Worm (Caenorhabditis elegans) whole organism, mixed stage, embryonic: ENCODE data around the gene fbxc-20.

Source experiments
- blmp-1 ChIP-seq: fragments of 150-350 bp; optimal IDR thresholded peaks from 2 replicates; lab custom pipeline; 2014; ENCODE audit warnings: missing biosample characterization, missing genetic modification characterization
- elt-3 ChIP-seq: fragments of 150-350 bp; optimal IDR thresholded peaks from 2 replicates; lab custom pipeline; 2014; ENCODE audit warnings: missing biosample characterization, missing genetic modification characterization
- mep-1 ChIP-seq: fragments of 150-350 bp; optimal IDR thresholded peaks from 2 replicates; lab custom pipeline; 2017; ENCODE audit warnings: missing biosample characterization, missing genetic modification reagents, missing genetic modification characterization, inconsistent platforms
- nhr-12 ChIP-seq: fragments of 150-350 bp; optimal IDR thresholded peaks from 2 replicates; lab custom pipeline; 2014; ENCODE audit warnings: missing biosample characterization, missing genetic modification characterization
- nhr-76 ChIP-seq: sonication (generic microtip); optimal IDR thresholded peaks from 2 replicates; lab custom pipeline; 2017; ENCODE audit warnings: missing biosample characterization, missing genetic modification characterization
- pha-4 ChIP-seq: fragments of 150-350 bp; optimal IDR thresholded peaks from 2 replicates; lab custom pipeline; 2018; ENCODE audit warnings: missing biosample characterization, missing genetic modification reagents, missing genetic modification characterization
- snpc-4 ChIP-seq: fragments of 150-350 bp; optimal IDR thresholded peaks from 2 replicates; lab custom pipeline; 2014; ENCODE audit warnings: missing biosample characterization, missing genetic modification characterization
- unc-39 ChIP-seq: fragments of 150-350 bp; optimal IDR thresholded peaks from 2 replicates; lab custom pipeline; 2014; ENCODE audit warnings: missing biosample characterization, missing genetic modification characterization

DNA sequence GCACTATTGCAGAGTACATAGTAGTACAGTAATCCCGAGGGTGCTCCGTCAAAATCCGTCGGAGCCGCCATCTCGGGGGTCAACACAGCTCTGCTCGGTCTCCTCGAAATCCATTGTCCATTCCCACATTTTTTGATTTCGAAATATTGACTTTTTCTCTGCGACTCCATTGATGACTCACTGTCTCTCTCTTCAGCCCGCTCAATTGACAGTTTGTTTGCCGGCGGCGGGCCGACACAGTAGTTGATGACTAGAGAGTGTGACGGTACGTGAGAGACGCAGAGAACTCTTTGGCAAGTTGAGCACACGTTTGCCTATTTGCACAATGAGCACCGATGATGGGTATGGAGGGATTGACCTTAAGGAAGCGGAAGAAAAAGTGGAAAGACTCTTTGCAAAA lies 35.9 kb downstream of the fbxc-20 start:
- TF ChIP-seq unc-39 (tag; lab: Kevin White, UChicago) (no peak), blmp-1 (tag; lab: Kevin White, UChicago) (no peak), elt-3 (tag; lab: Kevin White, UChicago) (no peak), nhr-12 (tag; lab: Kevin White, UChicago) (no peak), nhr-76 (tag; lab: Kevin White, UChicago) (no peak), pha-4 (tag; lab: Kevin White, UChicago) (peak; percentile 86), snpc-4 (tag; lab: Kevin White, UChicago) (no peak), mep-1 (tag; lab: Kevin White, UChicago) (no peak)
